Fruit fly (Drosophila melanogaster) whole organism, pupa: ENCODE data around the gene CG5043.

Source experiments
- CG10348 ChIP-seq: fragments of 200-800 bp; sonication (Bioruptor generic); IDR thresholded peaks from 2 replicates; pipeline ENCODE4 v1.3.6; 2022; ENCODE audit warnings: missing biosample characterization, missing genetic modification characterization
- CG12605 ChIP-seq: fragments of 200-800 bp; sonication (Bioruptor generic); IDR thresholded peaks from 2 replicates; pipeline ENCODE4 v1.3.6; 2022; ENCODE audit warnings: missing biosample characterization, missing genetic modification characterization
- CG13204 ChIP-seq: fragments of 200-800 bp; sonication (Bioruptor generic); optimal IDR thresholded peaks from 2 replicates; lab custom pipeline; 2018; ENCODE audit warnings: missing biosample characterization, mild to moderate bottlenecking, missing genetic modification characterization, moderate library complexity
- CG14655 ChIP-seq: fragments of 200-800 bp; sonication (Bioruptor generic); optimal IDR thresholded peaks from 3 replicates; lab custom pipeline; 2017; ENCODE audit warnings: mild to moderate bottlenecking, missing biosample characterization, missing genetic modification reagents, missing genetic modification characterization
- CG15710 ChIP-seq: fragments of 200-800 bp; sonication (Bioruptor generic); optimal IDR thresholded peaks from 2 replicates; lab custom pipeline; 2018; ENCODE audit warnings: missing biosample characterization, mild to moderate bottlenecking, missing genetic modification characterization, moderate library complexity
- CG17806 ChIP-seq: fragments of 200-800 bp; sonication (Bioruptor generic); optimal IDR thresholded peaks from 2 replicates; lab custom pipeline; 2018; ENCODE audit warnings: missing biosample characterization, mild to moderate bottlenecking, missing genetic modification characterization, moderate library complexity
- CG32121 ChIP-seq: fragments of 200-800 bp; sonication (Bioruptor generic); IDR thresholded peaks from 2 replicates; pipeline ENCODE4 v1.3.6; 2022; ENCODE audit warnings: missing biosample characterization, missing genetic modification characterization
- CG34367 ChIP-seq: fragments of 200-800 bp; sonication (Bioruptor generic); optimal IDR thresholded peaks from 2 replicates; lab custom pipeline; 2018; ENCODE audit warnings: missing biosample characterization, mild to moderate bottlenecking, missing genetic modification characterization
- CG4496 ChIP-seq: fragments of 200-800 bp; sonication (Bioruptor generic); IDR thresholded peaks from 3 replicates; pipeline ENCODE4 v1.3.6; 2022; ENCODE audit warnings: missing biosample characterization, missing genetic modification characterization
- CG8159 ChIP-seq: fragments of 200-800 bp; sonication (Bioruptor generic); optimal IDR thresholded peaks from 3 replicates; lab custom pipeline; 2018; ENCODE audit warnings: missing biosample characterization, mild to moderate bottlenecking, missing genetic modification characterization, moderate library complexity
- CG8301 ChIP-seq: fragments of 200-800 bp; sonication (Bioruptor generic); optimal IDR thresholded peaks from 2 replicates; lab custom pipeline; 2018; ENCODE audit warnings: missing biosample characterization, mild to moderate bottlenecking, missing genetic modification characterization
- CG9948 ChIP-seq: fragments of 200-800 bp; sonication (Bioruptor generic); optimal IDR thresholded peaks from 2 replicates; lab custom pipeline; 2018; ENCODE audit warnings: missing biosample characterization, mild to moderate bottlenecking, missing genetic modification characterization, moderate library complexity
- D1 ChIP-seq: fragments of 200-800 bp; sonication (Bioruptor generic); optimal IDR thresholded peaks from 2 replicates; lab custom pipeline; 2018; ENCODE audit warnings: missing biosample characterization, mild to moderate bottlenecking, missing genetic modification characterization, moderate library complexity
- EcR ChIP-seq: fragments of 200-800 bp; sonication (Bioruptor generic); optimal IDR thresholded peaks from 3 replicates; lab custom pipeline; 2019; ENCODE audit warnings: missing biosample characterization, missing genetic modification characterization, mild to moderate bottlenecking, moderate library complexity, missing genetic modification reagents
- Ets98B ChIP-seq: fragments of 200-800 bp; sonication (Bioruptor generic); IDR thresholded peaks from 2 replicates; pipeline ENCODE4 v1.3.6; 2022; ENCODE audit warnings: missing biosample characterization, missing genetic modification characterization
- Pif1A ChIP-seq: fragments of 200-800 bp; sonication (Bioruptor generic); optimal IDR thresholded peaks from 3 replicates; lab custom pipeline; 2016; ENCODE audit warnings: missing biosample characterization, missing genetic modification characterization
- Pif1B ChIP-seq: fragments of 200-800 bp; sonication (Bioruptor generic); optimal IDR thresholded peaks from 3 replicates; lab custom pipeline; 2016; ENCODE audit warnings: missing biosample characterization, missing genetic modification characterization
- Snoo ChIP-seq: fragments of 200-800 bp; sonication (Bioruptor generic); optimal IDR thresholded peaks from 3 replicates; lab custom pipeline; 2017; ENCODE audit warnings: missing biosample characterization, mild to moderate bottlenecking, missing genetic modification characterization, inconsistent platforms
- fd96Ca ChIP-seq: fragments of 200-800 bp; sonication (Bioruptor generic); IDR thresholded peaks from 3 replicates; pipeline ENCODE4 v1.3.6; 2022; ENCODE audit warnings: missing biosample characterization, missing genetic modification characterization
- gl ChIP-seq: fragments of 200-800 bp; sonication (Bioruptor generic); optimal IDR thresholded peaks from 2 replicates; lab custom pipeline; 2018; ENCODE audit warnings: missing biosample characterization, mild to moderate bottlenecking, missing genetic modification characterization
- rn ChIP-seq: fragments of 200-800 bp; sonication (Bioruptor generic); IDR thresholded peaks from 2 replicates; pipeline ENCODE4 v1.3.6; 2022; ENCODE audit warnings: missing biosample characterization, missing genetic modification characterization

The CG5043 gene

DNA sequence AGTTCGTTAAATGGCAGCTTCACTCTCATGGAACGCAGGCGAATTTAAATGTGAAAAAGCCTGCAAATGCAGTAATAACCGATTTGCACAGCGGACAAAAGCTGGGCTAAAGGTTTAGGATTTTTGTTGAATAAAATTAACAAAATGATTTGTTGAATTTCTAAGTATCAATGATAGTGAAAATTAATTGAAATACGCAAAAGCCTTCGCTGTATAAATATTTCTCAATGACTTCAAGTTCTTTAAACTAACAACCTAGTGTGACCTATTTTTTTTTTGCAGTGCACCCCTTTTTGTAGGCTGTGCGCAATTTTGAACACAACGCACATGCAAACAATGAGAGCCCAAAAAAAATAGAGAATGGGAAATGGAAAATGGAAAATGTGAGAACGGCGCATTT, 33.3 kb downstream of the CG5043 start:
- peak; percentile 36 for TF ChIP-seq CG17806 (tag; lab: Kevin White, UChicago)
- no peak for TF ChIP-seq Pif1B (GFP tag; lab: Kevin White, UChicago)
- peak; percentile 28 for TF ChIP-seq CG34367 (tag; lab: Kevin White, UChicago)
- peak; percentile 34 for TF ChIP-seq Pif1A (GFP tag; lab: Kevin White, UChicago)
- no peak for TF ChIP-seq CG13204
- TF ChIP-seq CG8159 (tag; lab: Kevin White, UChicago), result peak; percentile 44
- no peak for TF ChIP-seq gl (tag; lab: Kevin White, UChicago)
- 0 out of 3 replicates have a peak, but pooled peaks have one; percentile 12 for TF ChIP-seq fd96Ca
- peak; percentile 56 for TF ChIP-seq CG14655 (GFP tag; lab: Kevin White, UChicago)
- TF ChIP-seq CG8301 (tag; lab: Kevin White, UChicago), result peak; percentile 54
- 0 out of 2 replicates have a peak, but pooled peaks have one; percentile 48 for TF ChIP-seq CG32121
- no peak for TF ChIP-seq EcR (GFP tag; lab: Kevin White, UChicago)
- TF ChIP-seq CG4496 (GFP tag; lab: Robert Waterston, UW), result peak; percentile 53
- TF ChIP-seq CG15710 (tag; lab: Kevin White, UChicago), result peak; percentile 49
- TF ChIP-seq D1 (tag; lab: Kevin White, UChicago), result no peak
- no peak; the same call in 1 of the 2 replicates for TF ChIP-seq Ets98B (GFP tag; lab: Robert Waterston, UW)
- peak; percentile 46 for TF ChIP-seq CG9948 (tag; lab: Kevin White, UChicago)
- TF ChIP-seq rn (GFP tag; lab: Robert Waterston, UW), result no peak
- peak; percentile 38; the same call in 1 of the 2 replicates for TF ChIP-seq CG12605 (GFP tag; lab: Robert Waterston, UW)
- TF ChIP-seq Snoo (tag; lab: Kevin White, UChicago), result no peak
- TF ChIP-seq CG10348 (GFP tag; lab: Robert Waterston, UW), result no peak

DNA sequence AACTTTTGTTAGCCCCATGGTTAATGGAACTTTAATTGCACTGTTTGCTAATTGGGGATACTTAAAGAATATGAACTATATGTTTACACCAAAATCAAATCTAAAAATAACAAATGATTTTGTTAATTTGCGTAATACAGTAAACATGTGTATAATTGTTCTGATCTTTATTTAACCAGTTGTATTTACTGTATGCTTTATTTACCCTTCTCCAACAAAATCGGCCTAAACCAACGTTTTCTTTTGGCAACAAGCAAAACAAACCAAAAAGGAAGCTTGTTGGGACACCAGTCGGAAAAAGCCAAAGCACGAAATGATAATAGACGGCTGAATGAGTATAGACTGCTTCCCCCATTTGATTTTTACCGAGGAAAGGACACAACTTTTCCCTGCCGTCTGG, 37.0 kb downstream of the CG5043 start:
- no peak for TF ChIP-seq CG8159 (tag; lab: Kevin White, UChicago)
- TF ChIP-seq CG4496 (GFP tag; lab: Robert Waterston, UW), result no peak
- TF ChIP-seq CG34367 (tag; lab: Kevin White, UChicago), result no peak

DNA sequence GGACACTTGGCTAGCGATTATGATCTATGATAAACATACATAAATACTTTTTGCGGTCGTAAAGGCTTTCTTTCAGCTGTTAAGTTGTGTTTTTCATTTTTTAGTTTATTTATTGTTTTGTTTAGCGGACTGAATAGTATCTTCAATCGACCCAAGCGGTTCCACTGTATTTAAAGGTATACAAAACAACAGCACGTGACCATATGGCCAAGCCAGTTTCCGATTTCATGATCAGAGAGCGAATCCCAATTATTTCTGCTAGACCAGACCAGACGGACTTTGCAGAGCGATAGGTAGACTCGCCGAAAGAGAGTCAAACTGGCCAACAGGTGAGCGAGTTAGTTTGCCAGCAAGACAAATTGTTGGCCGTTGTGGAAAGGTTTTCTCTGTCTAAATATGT, 37.9 kb downstream of the CG5043 start, which contains the start of gene Sgt:
Sgt (plus strand) TSS at position 80 of the 400 bp plus-strand sequence.
- TF ChIP-seq Pif1B (GFP tag; lab: Kevin White, UChicago), result no peak
- TF ChIP-seq Ets98B (GFP tag; lab: Robert Waterston, UW), result no peak
- no peak for TF ChIP-seq CG4496 (GFP tag; lab: Robert Waterston, UW)
- no peak for TF ChIP-seq CG8301 (tag; lab: Kevin White, UChicago)
- TF ChIP-seq CG13204, result no peak
- TF ChIP-seq CG8159 (tag; lab: Kevin White, UChicago), result no peak
- no peak for TF ChIP-seq CG14655 (GFP tag; lab: Kevin White, UChicago)
- no peak for TF ChIP-seq EcR (GFP tag; lab: Kevin White, UChicago)
- no peak for TF ChIP-seq D1 (tag; lab: Kevin White, UChicago)
- TF ChIP-seq CG10348 (GFP tag; lab: Robert Waterston, UW), result no peak
- TF ChIP-seq CG12605 (GFP tag; lab: Robert Waterston, UW), result no peak
- TF ChIP-seq CG15710 (tag; lab: Kevin White, UChicago), result no peak
- no peak for TF ChIP-seq CG34367 (tag; lab: Kevin White, UChicago)
- TF ChIP-seq, all 21 proteins: peak for 0

DNA sequence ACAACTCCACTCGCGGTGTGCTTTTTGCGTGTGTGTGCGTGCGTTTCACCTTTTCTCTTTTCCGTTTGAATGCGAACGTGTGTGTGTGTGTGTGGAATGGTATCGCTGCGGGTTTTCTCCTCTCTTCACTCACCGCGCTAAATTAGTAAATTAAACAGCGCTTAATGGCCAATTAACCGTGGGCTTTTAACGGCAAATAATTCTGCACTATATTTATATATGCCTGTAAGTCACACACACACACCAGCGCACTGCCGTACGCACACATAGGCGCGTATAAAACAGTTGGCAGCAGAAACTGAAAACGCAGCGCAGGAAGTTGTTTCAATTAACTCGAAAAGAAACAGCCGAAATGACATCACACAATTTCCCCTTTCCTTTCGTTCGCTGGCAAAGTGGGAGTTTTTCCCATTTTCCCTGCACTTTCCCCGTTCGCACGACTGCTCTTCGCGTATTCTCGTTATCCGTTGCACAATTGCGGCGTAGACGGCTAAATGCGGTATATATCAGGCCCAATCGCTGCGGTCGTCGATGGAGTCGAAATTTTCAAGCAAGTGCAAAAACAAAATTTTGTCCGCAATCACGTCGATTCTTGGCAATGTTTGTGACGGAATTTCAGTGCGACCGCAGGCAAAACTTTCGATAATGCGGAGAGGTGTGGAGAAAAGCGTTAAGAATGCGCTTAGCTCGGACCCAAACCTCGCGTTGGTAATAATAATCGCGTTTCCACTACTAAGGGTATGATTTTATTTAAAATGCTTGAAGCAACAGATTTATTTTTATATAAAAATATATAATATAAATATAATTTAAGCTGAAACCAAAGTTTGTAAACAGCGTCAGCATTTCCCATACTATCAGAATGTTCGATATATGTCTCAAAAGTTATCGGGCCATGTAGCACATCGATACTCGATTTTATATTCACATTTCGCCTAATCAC, 39.2 kb downstream of the CG5043 start, which contains the start of gene BicD:
BicD (minus strand) TSS at position 634 of the 943 bp plus-strand sequence.
- TF ChIP-seq CG13204 (no peak), EcR (GFP tag; lab: Kevin White, UChicago) (peak; percentile 20), CG4496 (GFP tag; lab: Robert Waterston, UW) (peak; percentile 22; the same call in 1 of the 3 replicates), CG15710 (tag; lab: Kevin White, UChicago) (no peak), CG12605 (GFP tag; lab: Robert Waterston, UW) (0 out of 2 replicates have a peak, but pooled peaks have one; percentile 20), Pif1A (GFP tag; lab: Kevin White, UChicago) (no peak), Ets98B (GFP tag; lab: Robert Waterston, UW) (peak; percentile 23; the same call in 1 of the 2 replicates)
- TF ChIP-seq, all 21 proteins: peak for 4

DNA sequence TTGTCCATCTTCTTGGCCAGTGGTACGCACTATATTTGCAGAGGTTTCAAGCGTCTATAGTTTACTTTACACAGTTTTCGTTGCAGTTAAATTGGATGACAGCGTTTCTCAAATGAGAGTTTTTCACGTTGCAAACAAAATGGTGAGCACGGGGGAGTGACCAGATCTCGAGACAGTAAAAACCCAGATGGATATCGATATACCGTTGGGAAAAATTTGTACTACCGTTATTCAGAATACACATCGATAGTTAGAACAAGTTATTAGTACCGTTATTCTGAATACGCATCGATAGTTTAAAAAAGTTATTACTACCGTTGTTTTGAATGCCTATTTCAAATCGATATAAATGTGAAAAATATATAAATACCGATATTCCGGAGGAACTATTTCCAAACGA, 44.0 kb downstream of the CG5043 start, which contains the start of gene cass:
cass (minus strand) TSS at position 179 of the 400 bp plus-strand sequence.
- TF ChIP-seq CG12605 (GFP tag; lab: Robert Waterston, UW) (no peak), CG9948 (tag; lab: Kevin White, UChicago) (no peak), D1 (tag; lab: Kevin White, UChicago) (no peak), Pif1A (GFP tag; lab: Kevin White, UChicago) (no peak)
